Worm (Caenorhabditis elegans) whole organism, early embryonic: ENCODE results near the gene osm-3.

Source experiments
- B0310.2 ChIP-seq: sonication (generic microtip); optimal IDR thresholded peaks from 2 replicates; lab custom pipeline; 2016; ENCODE audit warnings: mild to moderate bottlenecking, missing genetic modification characterization, missing compliant biosample characterization
- F13C5.2 ChIP-seq: sonication (generic microtip); optimal IDR thresholded peaks from 2 replicates; lab custom pipeline; 2017; ENCODE audit warnings: mild to moderate bottlenecking, missing genetic modification characterization, inconsistent platforms, missing compliant biosample characterization
- aly-1 ChIP-seq: sonication (generic microtip); optimal IDR thresholded peaks from 2 replicates; lab custom pipeline; 2016; ENCODE audit warnings: missing genetic modification characterization, missing compliant biosample characterization
- ama-1 ChIP-seq: fragments of 150-350 bp; optimal IDR thresholded peaks from 2 replicates; lab custom pipeline; 2014
- ceh-13 ChIP-seq: fragments of 200-800 bp; sonication (Bioruptor generic); optimal IDR thresholded peaks from 2 replicates; lab custom pipeline; 2018; ENCODE audit warnings: mild to moderate bottlenecking, missing genetic modification characterization, missing compliant biosample characterization
- ceh-36 ChIP-seq: sonication (generic microtip); optimal IDR thresholded peaks from 2 replicates; lab custom pipeline; 2016; ENCODE audit warnings: missing genetic modification characterization, inconsistent platforms, missing compliant biosample characterization
- ets-7 ChIP-seq: sonication (generic microtip); optimal IDR thresholded peaks from 2 replicates; lab custom pipeline; 2016; ENCODE audit warnings: missing genotype, missing genetic modification characterization, missing compliant biosample characterization
- flt-1 ChIP-seq: fragments of 200-800 bp; sonication (Bioruptor generic); IDR thresholded peaks from 2 replicates; pipeline ENCODE4 v1.3.6; 2022; ENCODE audit warnings: missing genetic modification characterization, missing compliant biosample characterization
- hmbx-1 ChIP-seq: sonication (generic microtip); optimal IDR thresholded peaks from 2 replicates; lab custom pipeline; 2016; ENCODE audit warnings: mild to moderate bottlenecking, missing genetic modification characterization, missing compliant biosample characterization
- hmg-4 ChIP-seq: fragments of 200-800 bp; sonication (Bioruptor generic); optimal IDR thresholded peaks from 2 replicates; lab custom pipeline; 2018; ENCODE audit warnings: mild to moderate bottlenecking, missing genetic modification characterization, missing compliant biosample characterization
- hnd-1 ChIP-seq: sonication (generic microtip); optimal IDR thresholded peaks from 2 replicates; lab custom pipeline; 2016; ENCODE audit warnings: missing genetic modification characterization, missing compliant biosample characterization
- pes-1 ChIP-seq: fragments of 200-800 bp; sonication (Bioruptor generic); IDR thresholded peaks from 2 replicates; pipeline ENCODE4 v1.3.6; 2022; ENCODE audit warnings: missing genetic modification reagents, missing genetic modification characterization, missing compliant biosample characterization
- scrt-1 ChIP-seq: fragments of 200-800 bp; sonication (Bioruptor generic); IDR thresholded peaks from 2 replicates; pipeline ENCODE4 v1.3.6; 2022; ENCODE audit warnings: missing genetic modification characterization, missing compliant biosample characterization
- sea-1 ChIP-seq: fragments of 200-800 bp; sonication (Bioruptor generic); conservative IDR thresholded peaks from 2 replicates; pipeline ENCODE4 v1.3.6; 2022; ENCODE audit warnings: missing genetic modification characterization, missing compliant biosample characterization
- tbx-11 ChIP-seq: fragments of 200-800 bp; sonication (Bioruptor generic); IDR thresholded peaks from 2 replicates; pipeline ENCODE4 v1.3.6; 2022; ENCODE audit warnings: missing genetic modification characterization, missing compliant biosample characterization
- tbx-37 ChIP-seq: fragments of 200-800 bp; sonication (Bioruptor generic); conservative IDR thresholded peaks from 2 replicates; pipeline ENCODE4 v1.3.6; 2022; ENCODE audit warnings: missing genetic modification reagents, missing genetic modification characterization, missing compliant biosample characterization
- tra-4 ChIP-seq: sonication (generic microtip); optimal IDR thresholded peaks from 2 replicates; lab custom pipeline; 2017; ENCODE audit warnings: missing genetic modification characterization, missing compliant biosample characterization

The osm-3 gene

ce11 chrIV:3774160-3774559 is 26.7 kb downstream of the osm-3 start:
- TF ChIP-seq F13C5.2 (tag; lab: Kevin White, UChicago) (no peak), hmbx-1 (tag; lab: Kevin White, UChicago) (no peak), hnd-1 (tag; lab: Kevin White, UChicago) (no peak), pes-1 (GFP tag; lab: Robert Waterston, UW) (no peak), flt-1 (no peak), tra-4 (tag; lab: Kevin White, UChicago) (no peak), tbx-11 (GFP tag; lab: Robert Waterston, UW) (no peak), scrt-1 (GFP tag; lab: Robert Waterston, UW) (no peak), ceh-36 (tag; lab: Kevin White, UChicago) (no peak), hmg-4 (GFP tag; lab: Kevin White, UChicago) (no peak), aly-1 (tag; lab: Kevin White, UChicago) (no peak), ama-1 (no peak), ceh-13 (no peak), ets-7 (tag; lab: Kevin White, UChicago) (no peak), B0310.2 (tag; lab: Kevin White, UChicago) (no peak), sea-1 (GFP tag; lab: Robert Waterston, UW) (no peak), tbx-37 (GFP tag; lab: Robert Waterston, UW) (no peak)

ce11 chrIV:3771182-3771581 is 29.7 kb downstream of the osm-3 start:
- TF ChIP-seq pes-1 (GFP tag; lab: Robert Waterston, UW): peak; percentile 46; the same call in 1 of the 2 replicates

ce11 chrIV:3767749-3768148 is 33.1 kb downstream of the osm-3 start:
- TF ChIP-seq hmg-4 (GFP tag; lab: Kevin White, UChicago) (peak; percentile 61), flt-1 (no peak)

ce11 chrIV:3766589-3766988 is 34.3 kb downstream of the osm-3 start, which contains the start of gene vab-2:
vab-2 (minus strand) TSS chrIV:3766826.
- no peak for TF ChIP-seq F13C5.2 (tag; lab: Kevin White, UChicago)
- no peak for TF ChIP-seq hmg-4 (GFP tag; lab: Kevin White, UChicago)
- no peak for TF ChIP-seq ama-1
- no peak for TF ChIP-seq ets-7 (tag; lab: Kevin White, UChicago)
- TF ChIP-seq tra-4 (tag; lab: Kevin White, UChicago): no peak
- TF ChIP-seq ceh-36 (tag; lab: Kevin White, UChicago): no peak

- TF ChIP-seq hmg-4 (GFP tag; lab: Kevin White, UChicago) (peak; percentile 17), hmbx-1 (tag; lab: Kevin White, UChicago) (no peak)
These were observed 35.4 kb downstream of the osm-3 start for ce11 chrIV:3765457-3765856.

ce11 chrIV:3764012-3764549 is 36.8 kb downstream of the osm-3 start:
- TF ChIP-seq scrt-1 (GFP tag; lab: Robert Waterston, UW) (no peak), ceh-36 (tag; lab: Kevin White, UChicago) (peak; percentile 22)

ce11 chrIV:3759823-3760222 is 41.0 kb downstream of the osm-3 start:
- no peak for TF ChIP-seq flt-1
- TF ChIP-seq ceh-13: no peak
- TF ChIP-seq tra-4 (tag; lab: Kevin White, UChicago): no peak
- no peak for TF ChIP-seq hnd-1 (tag; lab: Kevin White, UChicago)
- no peak for TF ChIP-seq ets-7 (tag; lab: Kevin White, UChicago)
- TF ChIP-seq aly-1 (tag; lab: Kevin White, UChicago): no peak
- TF ChIP-seq pes-1 (GFP tag; lab: Robert Waterston, UW): no peak
- TF ChIP-seq hmg-4 (GFP tag; lab: Kevin White, UChicago): no peak
- TF ChIP-seq hmbx-1 (tag; lab: Kevin White, UChicago): no peak
- TF ChIP-seq F13C5.2 (tag; lab: Kevin White, UChicago): no peak
- no peak for TF ChIP-seq scrt-1 (GFP tag; lab: Robert Waterston, UW)
- no peak for TF ChIP-seq sea-1 (GFP tag; lab: Robert Waterston, UW)

ce11 chrIV:3755921-3756320 is 44.9 kb downstream of the osm-3 start, which contains the start of gene best-20:
best-20 (plus strand) TSS chrIV:3756221.
- TF ChIP-seq hmg-4 (GFP tag; lab: Kevin White, UChicago) (no peak), tra-4 (tag; lab: Kevin White, UChicago) (no peak), ceh-13 (no peak), aly-1 (tag; lab: Kevin White, UChicago) (no peak), sea-1 (GFP tag; lab: Robert Waterston, UW) (no peak), ama-1 (no peak), pes-1 (GFP tag; lab: Robert Waterston, UW) (no peak), tbx-37 (GFP tag; lab: Robert Waterston, UW) (no peak), F13C5.2 (tag; lab: Kevin White, UChicago) (no peak), ets-7 (tag; lab: Kevin White, UChicago) (no peak), flt-1 (no peak), scrt-1 (GFP tag; lab: Robert Waterston, UW) (no peak)

- TF ChIP-seq tbx-11 (GFP tag; lab: Robert Waterston, UW): no peak
- TF ChIP-seq hmg-4 (GFP tag; lab: Kevin White, UChicago): no peak
- no peak for TF ChIP-seq aly-1 (tag; lab: Kevin White, UChicago)
- TF ChIP-seq ceh-13: no peak
- TF ChIP-seq flt-1: no peak
- no peak for TF ChIP-seq sea-1 (GFP tag; lab: Robert Waterston, UW)
- no peak for TF ChIP-seq tbx-37 (GFP tag; lab: Robert Waterston, UW)
- TF ChIP-seq ceh-36 (tag; lab: Kevin White, UChicago): no peak
- TF ChIP-seq ama-1: no peak
- no peak for TF ChIP-seq B0310.2 (tag; lab: Kevin White, UChicago)
- TF ChIP-seq hmbx-1 (tag; lab: Kevin White, UChicago): no peak
- TF ChIP-seq ets-7 (tag; lab: Kevin White, UChicago): no peak
These were observed 45.5 kb downstream of the osm-3 start, which contains the start of gene Y37E11AR.7 for ce11 chrIV:3755355-3755754. Y37E11AR.7 (minus strand) TSS chrIV:3755455.
